Worm (Caenorhabditis elegans) whole organism, young adult: ENCODE results near the gene Y59H11AM.1.

ENCODE experiments used
- B0019.2 ChIP-seq: fragments of 200-800 bp; sonication (Bioruptor generic); conservative IDR thresholded peaks from 2 replicates; pipeline ENCODE4 v1.3.6; 2022; ENCODE audit warnings: missing genetic modification reagents, missing genetic modification characterization, missing compliant biosample characterization
- B0035.1 ChIP-seq: sonication (generic microtip); optimal IDR thresholded peaks from 2 replicates; lab custom pipeline; 2016; ENCODE audit warnings: missing genetic modification characterization, mild to moderate bottlenecking, missing compliant biosample characterization, missing genotype, missing genetic modification reagents
- C17E4.6 ChIP-seq: fragments of 200-800 bp; sonication (Bioruptor generic); IDR thresholded peaks from 2 replicates; pipeline ENCODE4 v1.3.6; 2022; ENCODE audit warnings: missing genetic modification reagents, missing genetic modification characterization, missing compliant biosample characterization
- F23B12.7 ChIP-seq: sonication (generic microtip); optimal IDR thresholded peaks from 2 replicates; lab custom pipeline; 2017; ENCODE audit warnings: missing genetic modification characterization, mild to moderate bottlenecking, missing compliant biosample characterization, antibody characterized with exemption, moderate library complexity; ENCODE audit not compliant: insufficient read depth
- F55B11.4 ChIP-seq: sonication (generic microtip); optimal IDR thresholded peaks from 2 replicates; lab custom pipeline; 2016; ENCODE audit warnings: missing compliant biosample characterization, missing genetic modification characterization, borderline replicate concordance; ENCODE audit not compliant: insufficient read depth
- F57C9.4 ChIP-seq: sonication (generic microtip); optimal IDR thresholded peaks from 2 replicates; lab custom pipeline; 2017; ENCODE audit warnings: mild to moderate bottlenecking, missing genetic modification characterization, missing compliant biosample characterization
- K12H6.12 ChIP-seq: fragments of 200-800 bp; sonication (Bioruptor generic); optimal IDR thresholded peaks from 2 replicates; lab custom pipeline; 2018; ENCODE audit warnings: mild to moderate bottlenecking, missing genetic modification characterization, missing compliant biosample characterization
- T26A5.8 ChIP-seq: sonication (generic microtip); optimal IDR thresholded peaks from 2 replicates; lab custom pipeline; 2016; ENCODE audit warnings: missing genetic modification characterization, missing compliant biosample characterization
- Y53G8AR.9 ChIP-seq: fragments of 200-800 bp; sonication (Bioruptor generic); conservative IDR thresholded peaks from 2 replicates; pipeline ENCODE4 v1.3.6; 2022; ENCODE audit warnings: missing genetic modification reagents, missing genetic modification characterization, missing compliant biosample characterization
- Y67H2A.10 ChIP-seq: fragments of 200-800 bp; sonication (Bioruptor generic); conservative IDR thresholded peaks from 2 replicates; pipeline ENCODE4 v1.3.6; 2022; ENCODE audit warnings: missing genetic modification reagents, missing genetic modification characterization, missing compliant biosample characterization
- Y95B8A.8 ChIP-seq: fragments of 200-800 bp; sonication (Bioruptor generic); IDR thresholded peaks from 2 replicates; pipeline ENCODE4 v1.3.6; 2022; ENCODE audit warnings: missing genetic modification reagents, missing genetic modification characterization, missing compliant biosample characterization
- aptf-3 ChIP-seq: fragments of 200-800 bp; sonication (Bioruptor generic); IDR thresholded peaks from 2 replicates; pipeline ENCODE4 v1.3.6; 2022; ENCODE audit warnings: missing genetic modification characterization, missing compliant biosample characterization
- attf-3 ChIP-seq: fragments of 200-800 bp; sonication (Bioruptor generic); conservative IDR thresholded peaks from 2 replicates; pipeline ENCODE4 v1.3.6; 2022; ENCODE audit warnings: missing genetic modification reagents, missing genetic modification characterization, missing compliant biosample characterization
- attf-5 ChIP-seq: fragments of 200-800 bp; sonication (Bioruptor generic); optimal IDR thresholded peaks from 2 replicates; lab custom pipeline; 2018; ENCODE audit warnings: mild to moderate bottlenecking, missing genetic modification characterization, missing compliant biosample characterization
- bed-1 ChIP-seq: fragments of 200-800 bp; sonication (Bioruptor generic); IDR thresholded peaks from 2 replicates; pipeline ENCODE4 v1.3.6; 2022; ENCODE audit warnings: missing genetic modification reagents, missing genetic modification characterization, missing compliant biosample characterization
- ccch-3 ChIP-seq: fragments of 200-800 bp; sonication (Bioruptor generic); optimal IDR thresholded peaks from 2 replicates; lab custom pipeline; 2018; ENCODE audit warnings: mild to moderate bottlenecking, missing genetic modification characterization, missing compliant biosample characterization
- cebp-2 ChIP-seq: fragments of 200-800 bp; sonication (Bioruptor generic); IDR thresholded peaks from 2 replicates; pipeline ENCODE4 v1.3.6; 2022; ENCODE audit warnings: missing genetic modification characterization, missing compliant biosample characterization
- ceh-58 ChIP-seq: fragments of 200-800 bp; sonication (Bioruptor generic); IDR thresholded peaks from 2 replicates; pipeline ENCODE4 v1.3.6; 2022; ENCODE audit warnings: missing genetic modification characterization, missing compliant biosample characterization
- ceh-91 ChIP-seq: fragments of 200-800 bp; sonication (Bioruptor generic); IDR thresholded peaks from 2 replicates; pipeline ENCODE4 v1.3.6; 2022; ENCODE audit warnings: missing genetic modification reagents, missing genetic modification characterization, missing compliant biosample characterization
- die-1 ChIP-seq: sonication (generic microtip); optimal IDR thresholded peaks from 2 replicates; lab custom pipeline; 2016; ENCODE audit warnings: missing genotype, mild to moderate bottlenecking, missing genetic modification characterization, missing compliant biosample characterization
- dox-1 ChIP-seq: fragments of 200-800 bp; sonication (Bioruptor generic); IDR thresholded peaks from 2 replicates; pipeline ENCODE4 v1.3.6; 2022; ENCODE audit warnings: missing genetic modification reagents, missing genetic modification characterization, missing compliant biosample characterization
- egrh-3 ChIP-seq: fragments of 200-800 bp; sonication (Bioruptor generic); IDR thresholded peaks from 2 replicates; pipeline ENCODE4 v1.3.6; 2022; ENCODE audit warnings: missing genetic modification reagents, missing genetic modification characterization, missing compliant biosample characterization
- let-526 ChIP-seq: fragments of 200-800 bp; sonication (Bioruptor generic); IDR thresholded peaks from 2 replicates; pipeline ENCODE4 v1.3.6; 2022; ENCODE audit warnings: missing genetic modification reagents, missing genetic modification characterization, missing compliant biosample characterization
- let-607 ChIP-seq, 2 experiments: fragments of 200-800 bp in 1 of 2; sonication (Bioruptor generic) in 1 of 2; sonication (generic microtip) in 1 of 2; optimal IDR thresholded peaks; 2 replicates each; lab custom pipeline; 2016 to 2018; ENCODE audit warnings: mild to moderate bottlenecking in 2 of 2, missing compliant biosample characterization in 2 of 2, missing genetic modification characterization in 2 of 2, moderate library complexity in 2 of 2, missing genotype in 1 of 2
- lin-26 ChIP-seq: fragments of 200-800 bp; sonication (Bioruptor generic); IDR thresholded peaks from 2 replicates; pipeline ENCODE4 v1.3.6; 2022; ENCODE audit warnings: missing genetic modification reagents, missing genetic modification characterization, missing compliant biosample characterization
- lin-40 ChIP-seq: sonication (generic microtip); optimal IDR thresholded peaks from 2 replicates; lab custom pipeline; 2016; ENCODE audit warnings: missing genetic modification characterization, mild to moderate bottlenecking, missing compliant biosample characterization, missing genotype, missing genetic modification reagents
- lin-54 ChIP-seq: fragments of 200-800 bp; sonication (Bioruptor generic); optimal IDR thresholded peaks from 2 replicates; lab custom pipeline; 2018; ENCODE audit warnings: mild to moderate bottlenecking, missing genetic modification characterization, missing compliant biosample characterization
- madf-10 ChIP-seq: sonication (generic microtip); optimal IDR thresholded peaks from 2 replicates; lab custom pipeline; 2016; ENCODE audit warnings: mild to moderate bottlenecking, missing genetic modification characterization, missing compliant biosample characterization
- madf-6 ChIP-seq: fragments of 200-800 bp; sonication (Bioruptor generic); IDR thresholded peaks from 2 replicates; pipeline ENCODE4 v1.3.6; 2022; ENCODE audit warnings: missing genetic modification reagents, missing genetic modification characterization, missing compliant biosample characterization
- madf-8 ChIP-seq: fragments of 200-800 bp; sonication (Bioruptor generic); conservative IDR thresholded peaks from 2 replicates; pipeline ENCODE4 v1.3.6; 2022; ENCODE audit warnings: missing genetic modification reagents, missing genetic modification characterization, missing compliant biosample characterization
- mel-28 ChIP-seq: sonication (generic microtip); optimal IDR thresholded peaks from 2 replicates; lab custom pipeline; 2016; ENCODE audit warnings: borderline replicate concordance, mild to moderate bottlenecking, missing genetic modification characterization, missing compliant biosample characterization
- nhr-80 ChIP-seq: sonication (generic microtip); optimal IDR thresholded peaks from 2 replicates; lab custom pipeline; 2016; ENCODE audit warnings: missing genetic modification characterization, missing compliant biosample characterization
- nhr-90 ChIP-seq: sonication (generic microtip); optimal IDR thresholded peaks from 2 replicates; lab custom pipeline; 2016; ENCODE audit warnings: missing genotype, mild to moderate bottlenecking, missing genetic modification characterization, missing compliant biosample characterization
- pha-4 ChIP-seq: fragments of 150-350 bp; sonication (generic microtip); optimal IDR thresholded peaks from 2 replicates; lab custom pipeline; 2014; ENCODE audit warnings: missing biosample characterization, missing genetic modification reagents, missing genetic modification characterization
- rcor-1 ChIP-seq: fragments of 200-800 bp; sonication (Bioruptor generic); IDR thresholded peaks from 2 replicates; pipeline ENCODE4 v1.3.6; 2022; ENCODE audit warnings: missing genetic modification reagents, missing genetic modification characterization, missing compliant biosample characterization
- sea-2 ChIP-seq: fragments of 200-800 bp; sonication (Bioruptor generic); IDR thresholded peaks from 2 replicates; pipeline ENCODE4 v1.3.6; 2022; ENCODE audit warnings: missing genetic modification characterization, missing compliant biosample characterization
- snpc-1.1 ChIP-seq: sonication (generic microtip); optimal IDR thresholded peaks from 2 replicates; lab custom pipeline; 2017; ENCODE audit warnings: missing genetic modification characterization, mild to moderate bottlenecking, missing compliant biosample characterization, antibody characterized with exemption, moderate library complexity, missing genotype, missing genetic modification reagents; ENCODE audit not compliant: insufficient read depth
- snpc-3.4 ChIP-seq: sonication (generic microtip); optimal IDR thresholded peaks from 2 replicates; lab custom pipeline; 2017; ENCODE audit warnings: missing genetic modification characterization, mild to moderate bottlenecking, missing compliant biosample characterization, antibody characterized with exemption, moderate library complexity, missing genotype, missing genetic modification reagents
- somi-1 ChIP-seq: fragments of 200-800 bp; sonication (Bioruptor generic); optimal IDR thresholded peaks from 2 replicates; lab custom pipeline; 2018; ENCODE audit warnings: mild to moderate bottlenecking, missing genetic modification characterization, missing compliant biosample characterization
- sptf-2 ChIP-seq: fragments of 200-800 bp; sonication (Bioruptor generic); optimal IDR thresholded peaks from 2 replicates; lab custom pipeline; 2018; ENCODE audit warnings: mild to moderate bottlenecking, missing genetic modification characterization, missing compliant biosample characterization
- xnd-1 ChIP-seq: sonication (generic microtip); optimal IDR thresholded peaks from 2 replicates; lab custom pipeline; 2016; ENCODE audit warnings: missing genotype, missing genetic modification reagents, missing genetic modification characterization, missing compliant biosample characterization
- ztf-18 ChIP-seq: sonication (generic microtip); optimal IDR thresholded peaks from 2 replicates; lab custom pipeline; 2016; ENCODE audit warnings: missing genotype, mild to moderate bottlenecking, missing genetic modification characterization, missing compliant biosample characterization
- ztf-22 ChIP-seq: fragments of 200-800 bp; sonication (Bioruptor generic); optimal IDR thresholded peaks from 2 replicates; lab custom pipeline; 2018; ENCODE audit warnings: mild to moderate bottlenecking, missing genetic modification characterization, moderate library complexity, missing compliant biosample characterization
- ztf-25 ChIP-seq: fragments of 200-800 bp; sonication (Bioruptor generic); IDR thresholded peaks from 2 replicates; pipeline ENCODE4 v1.3.6; 2022; ENCODE audit warnings: missing genetic modification reagents, missing genetic modification characterization, missing compliant biosample characterization
- ztf-26 ChIP-seq: sonication (generic microtip); optimal IDR thresholded peaks from 2 replicates; lab custom pipeline; 2017; ENCODE audit warnings: missing genetic modification characterization, missing compliant biosample characterization

Y59H11AM.1 gene

DNA sequence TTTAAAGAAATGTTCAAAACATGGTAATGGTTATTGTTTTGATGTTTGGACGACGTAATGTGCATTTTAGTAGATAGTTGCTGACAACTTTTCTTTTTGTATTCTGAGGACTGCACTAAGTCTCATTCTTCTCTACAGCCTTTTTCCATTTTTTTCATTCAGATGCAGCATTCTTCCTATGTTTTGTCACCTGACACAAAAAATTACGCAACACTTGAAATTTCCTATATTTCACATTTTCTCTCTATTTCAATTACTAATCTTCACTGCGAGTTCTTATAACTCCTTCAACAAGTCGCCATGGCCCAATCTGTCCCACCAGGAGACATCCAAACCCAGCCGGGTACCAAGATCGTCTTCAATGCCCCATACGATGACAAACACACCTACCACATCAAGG, at the start of gene Y59H11AM.1:
Gene Y59H11AM.1 (plus strand): TSS at position 301 of the 400 bp plus-strand sequence.
- no peak for TF ChIP-seq attf-5 (GFP tag; lab: Kevin White, UChicago)
- TF ChIP-seq T26A5.8 (tag; lab: Kevin White, UChicago) = no peak
- TF ChIP-seq let-526 (GFP tag; lab: Robert Waterston, UW) = no peak
- no peak for TF ChIP-seq pha-4 (tag; lab: Kevin White, UChicago)
- no peak for TF ChIP-seq ztf-18
- no peak for TF ChIP-seq sptf-2 (GFP tag; lab: Kevin White, UChicago)
- no peak for TF ChIP-seq xnd-1
- TF ChIP-seq nhr-80 (tag; lab: Kevin White, UChicago) = no peak
- no peak for TF ChIP-seq madf-6 (GFP tag; lab: Robert Waterston, UW)
- no peak for TF ChIP-seq Y95B8A.8
- no peak for TF ChIP-seq rcor-1 (GFP tag; lab: Robert Waterston, UW)
- no peak for TF ChIP-seq sea-2 (GFP tag; lab: Robert Waterston, UW)
- no peak for TF ChIP-seq ceh-91 (GFP tag; lab: Robert Waterston, UW)
- no peak for TF ChIP-seq dox-1 (GFP tag; lab: Robert Waterston, UW)
- TF ChIP-seq F23B12.7 (tag; lab: Kevin White, UChicago) = no peak
- no peak for TF ChIP-seq K12H6.12 (tag; lab: Kevin White, UChicago)
- TF ChIP-seq ceh-58 (GFP tag; lab: Robert Waterston, UW) = no peak
- TF ChIP-seq aptf-3 = no peak

DNA sequence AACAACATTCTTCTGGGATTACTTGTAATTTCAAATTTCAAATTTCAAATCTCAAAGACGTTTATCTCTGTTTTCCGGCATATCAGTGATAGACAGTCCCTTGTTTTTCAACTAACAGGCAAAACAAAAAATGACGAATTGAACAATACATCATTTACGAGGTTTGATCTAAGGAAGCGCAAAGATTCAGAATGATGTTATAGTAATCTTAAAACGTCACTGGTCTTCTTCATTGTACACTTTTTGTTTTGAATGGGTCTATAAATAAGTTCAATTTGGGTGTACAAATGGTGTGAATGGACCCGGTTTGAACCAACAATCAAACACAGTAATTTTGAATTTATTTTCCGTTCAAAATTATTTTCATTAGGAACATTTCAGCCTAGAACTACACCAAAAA, 47.3 kb upstream of the Y59H11AM.1 start:
- no peak for TF ChIP-seq cebp-2
- no peak for TF ChIP-seq egrh-3 (GFP tag; lab: Robert Waterston, UW)
- TF ChIP-seq madf-8 (GFP tag; lab: Robert Waterston, UW) = no peak
- no peak for TF ChIP-seq ccch-3 (GFP tag; lab: Kevin White, UChicago)
- no peak for TF ChIP-seq nhr-90 (tag; lab: Kevin White, UChicago)
- TF ChIP-seq K12H6.12 (tag; lab: Kevin White, UChicago) = no peak
- TF ChIP-seq B0035.1 (tag; lab: Kevin White, UChicago) = no peak
- no peak for TF ChIP-seq madf-10 (tag; lab: Kevin White, UChicago)
- no peak for TF ChIP-seq mel-28 (tag; lab: Kevin White, UChicago)
- no peak for TF ChIP-seq B0019.2
- no peak for TF ChIP-seq bed-1 (GFP tag; lab: Robert Waterston, UW)
- TF ChIP-seq ztf-22 (GFP tag; lab: Kevin White, UChicago) = no peak
- no peak for TF ChIP-seq ztf-26 (tag; lab: Kevin White, UChicago)
- no peak for TF ChIP-seq ztf-25 (GFP tag; lab: Robert Waterston, UW)
- no peak for TF ChIP-seq snpc-1.1 (tag; lab: Kevin White, UChicago)
- TF ChIP-seq attf-3 (GFP tag; lab: Robert Waterston, UW) = no peak
- TF ChIP-seq, all 124 proteins: peak for 0

DNA sequence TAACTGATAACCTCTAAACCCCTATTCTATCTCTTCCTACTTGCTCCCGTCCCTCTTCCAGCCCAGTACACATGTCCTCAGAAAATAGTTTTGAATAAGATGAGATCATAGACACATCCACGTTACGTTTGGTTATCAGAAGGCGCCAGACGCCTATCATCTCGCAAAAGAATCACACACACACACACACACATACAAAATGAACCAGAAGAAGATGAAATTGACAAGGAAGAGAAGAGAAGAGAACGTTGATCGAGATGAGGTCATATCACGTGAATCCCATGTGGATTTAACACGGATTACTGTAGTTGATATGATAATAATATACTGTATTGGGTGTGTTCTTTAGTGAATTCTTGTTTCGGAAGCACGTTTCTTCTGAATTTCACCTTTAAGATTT, 45.2 kb upstream of the Y59H11AM.1 start:
- TF ChIP-seq ztf-25 (GFP tag; lab: Robert Waterston, UW) (no peak), F55B11.4 (no peak), F57C9.4 (tag; lab: Kevin White, UChicago) (no peak), lin-54 (no peak), snpc-3.4 (tag; lab: Kevin White, UChicago) (no peak), die-1 (tag; lab: Kevin White, UChicago) (no peak), let-607 (tag; optimal IDR thresholded peaks at IDR 0.05; lab: Kevin White, UChicago) (no peak), madf-8 (GFP tag; lab: Robert Waterston, UW) (no peak), Y53G8AR.9 (GFP tag; lab: Robert Waterston, UW) (no peak), K12H6.12 (tag; lab: Kevin White, UChicago) (peak; percentile 16), C17E4.6 (GFP tag; lab: Robert Waterston, UW) (no peak), ceh-91 (GFP tag; lab: Robert Waterston, UW) (no peak), somi-1 (GFP tag; lab: Kevin White, UChicago) (peak; percentile 67), ztf-18 (no peak), mel-28 (tag; lab: Kevin White, UChicago) (no peak), bed-1 (GFP tag; lab: Robert Waterston, UW) (no peak), Y67H2A.10 (no peak), lin-40 (tag; lab: Kevin White, UChicago) (peak; percentile 21), lin-26 (GFP tag; lab: Robert Waterston, UW) (0 out of 2 replicates have a peak, but pooled peaks have one; percentile 40), sptf-2 (GFP tag; lab: Kevin White, UChicago) (no peak)
